Fruit fly (Drosophila melanogaster): Measurements from ENCODE around the gene MED17.

Gene MED17

dm6 chr3R:18185385-18185784, 3.5 kb upstream of the MED17 start, which contains the start of the genes Arp5 and CG7208 (continued):
- peak; percentile 67 for TF ChIP-seq CG9437 (GFP tag; optimal IDR thresholded peaks at IDR 0.05)
- no peak for TF ChIP-seq C15 (GFP tag; IDR thresholded peaks at IDR 0.05)
- peak; percentile 29 for TF ChIP-seq Spps (tag; optimal IDR thresholded peaks at IDR 0.05)
- TF ChIP-seq stc (GFP tag; IDR thresholded peaks at IDR 0.05): peak; percentile 64; the same call in 1 of the 2 replicates
- TF ChIP-seq row (GFP tag; IDR thresholded peaks at IDR 0.05): peak; percentile 84
- TF ChIP-seq tll (GFP tag; optimal IDR thresholded peaks at IDR 0.05): no peak
- no peak for TF ChIP-seq ab (GFP tag; optimal IDR thresholded peaks at IDR 0.05)
- peak; percentile 68 for TF ChIP-seq CG10209 (GFP tag; optimal IDR thresholded peaks at IDR 0.05)
- TF ChIP-seq klu (GFP tag; IDR thresholded peaks at IDR 0.05): peak; percentile 60; the same call in 1 of the 2 replicates
- TF ChIP-seq bowl (GFP tag; IDR thresholded peaks at IDR 0.05): no peak
- TF ChIP-seq CG4854 (GFP tag; optimal IDR thresholded peaks at IDR 0.05): peak; percentile 58
- TF ChIP-seq NC2α (GFP tag; optimal IDR thresholded peaks at IDR 0.05): peak; percentile 6
- TF ChIP-seq Hsf (GFP tag; optimal IDR thresholded peaks at IDR 0.05): peak; percentile 76
- TF ChIP-seq fd3F (GFP tag; optimal IDR thresholded peaks at IDR 0.05): peak; percentile 71
- TF ChIP-seq CG17328 (GFP tag; IDR thresholded peaks at IDR 0.05): peak; percentile 40; the same call in 1 of the 2 replicates
- no peak for TF ChIP-seq CG16813 (GFP tag; IDR thresholded peaks at IDR 0.05; ENCODE audit: partially characterized antibody)
- no peak for TF ChIP-seq sd (tag; optimal IDR thresholded peaks at IDR 0.05)
- TF ChIP-seq Jarid2 (GFP tag; optimal IDR thresholded peaks at IDR 0.05): no peak
- no peak for TF ChIP-seq dimm (GFP tag; IDR thresholded peaks at IDR 0.05)
- peak; percentile 57 for TF ChIP-seq HLH54F (GFP tag; optimal IDR thresholded peaks at IDR 0.05)
- peak; percentile 49 for TF ChIP-seq CG4424 (GFP tag; optimal IDR thresholded peaks at IDR 0.05)
- peak; percentile 44 for TF ChIP-seq CG12744 (GFP tag; optimal IDR thresholded peaks at IDR 0.05)
- TF ChIP-seq CG11247 (GFP tag; IDR thresholded peaks at IDR 0.05): peak; percentile 39; the same call in 1 of the 2 replicates
- no peak for TF ChIP-seq CG15479 (GFP tag; optimal IDR thresholded peaks at IDR 0.05)
- peak; percentile 63; the same call in 1 of the 3 replicates for TF ChIP-seq CG34422 (GFP tag; IDR thresholded peaks at IDR 0.05)
- TF ChIP-seq cato (GFP tag; optimal IDR thresholded peaks at IDR 0.05; ENCODE audit: borderline replicate concordance): peak; percentile 34
- no peak for TF ChIP-seq Lpt (GFP tag; optimal IDR thresholded peaks at IDR 0.05)
- TF ChIP-seq CG15073 (GFP tag; optimal IDR thresholded peaks at IDR 0.05): no peak
- TF ChIP-seq esg (GFP tag; conservative IDR thresholded peaks at IDR 0.05): peak; percentile 50
- peak; percentile 32 for TF ChIP-seq Sry-δ (GFP tag; optimal IDR thresholded peaks at IDR 0.05)
- TF ChIP-seq CG14710 (tag; optimal IDR thresholded peaks at IDR 0.05): peak; percentile 86
- TF ChIP-seq CG11504 (tag; optimal IDR thresholded peaks at IDR 0.05): no peak
- TF ChIP-seq aop (GFP tag; IDR thresholded peaks at IDR 0.05): no peak
- peak; percentile 70 for TF ChIP-seq mam (GFP tag; optimal IDR thresholded peaks at IDR 0.05)
- peak; percentile 65 for TF ChIP-seq Nf-YC (tag; optimal IDR thresholded peaks at IDR 0.05)
- TF ChIP-seq amos (GFP tag; IDR thresholded peaks at IDR 0.05; ENCODE audit: partially characterized antibody): peak; percentile 38; the same call in 1 of the 2 replicates
- TF ChIP-seq CG17385 (GFP tag; optimal IDR thresholded peaks at IDR 0.05): peak; percentile 63
- peak; percentile 66 for TF ChIP-seq CG8290 (GFP tag; optimal IDR thresholded peaks at IDR 0.05)
- peak in 1 of 2 experiments; percentile 34 for TF ChIP-seq CG8290 (tag; optimal IDR thresholded peaks at IDR 0.05)
- no peak for TF ChIP-seq CG12236 (GFP tag; optimal IDR thresholded peaks at IDR 0.05)
- peak; percentile 62 for TF ChIP-seq fd96Cb (tag; optimal IDR thresholded peaks at IDR 0.05)
- TF ChIP-seq dysf (GFP tag; IDR thresholded peaks at IDR 0.05): peak; percentile 70
- no peak for TF ChIP-seq Tbp (GFP tag; optimal IDR thresholded peaks at IDR 0.05)
- TF ChIP-seq CG3838 (GFP tag; optimal IDR thresholded peaks at IDR 0.05): peak; percentile 25
- 0 out of 2 replicates have a peak, but pooled peaks have one; percentile 49 for TF ChIP-seq Drgx (GFP tag; IDR thresholded peaks at IDR 0.05)
- no peak for TF ChIP-seq ham (GFP tag; IDR thresholded peaks at IDR 0.05)
- TF ChIP-seq CG3281 (GFP tag; optimal IDR thresholded peaks at IDR 0.05): peak; percentile 73
- no peak for TF ChIP-seq CG17612 (GFP tag; IDR thresholded peaks at IDR 0.05)
- TF ChIP-seq Usf (GFP tag; optimal IDR thresholded peaks at IDR 0.05): peak; percentile 1
- TF ChIP-seq Meics (GFP tag; optimal IDR thresholded peaks at IDR 0.05): peak; percentile 85
- TF ChIP-seq CG3726 (GFP tag; IDR thresholded peaks at IDR 0.05): no peak
- TF ChIP-seq CG4820 (GFP tag; optimal IDR thresholded peaks at IDR 0.05): peak; percentile 34
